Worm (Caenorhabditis elegans) whole organism, midembryonic: ENCODE results near the gene F14D7.1.
"Not testable (repeated sequence)": the region's sequence is repeated elsewhere in the genome, so short reads cannot be mapped to it uniquely, and the experiment has no call there.

Experiments
- T22C8.4 ChIP-seq: fragments of 200-800 bp; sonication (Bioruptor generic); IDR thresholded peaks from 2 replicates; pipeline ENCODE4 v1.3.6; 2022; ENCODE audit warnings: missing genetic modification characterization, missing compliant biosample characterization
- cog-1 ChIP-seq: sonication (generic microtip); optimal IDR thresholded peaks from 2 replicates; lab custom pipeline; 2016; ENCODE audit warnings: missing genetic modification characterization, missing compliant biosample characterization
- flt-1 ChIP-seq: fragments of 200-800 bp; sonication (Bioruptor generic); IDR thresholded peaks from 2 replicates; pipeline ENCODE4 v1.3.6; 2022; ENCODE audit warnings: missing genetic modification characterization, missing compliant biosample characterization
- klf-2 ChIP-seq: fragments of 200-800 bp; sonication (Bioruptor generic); conservative IDR thresholded peaks from 2 replicates; pipeline ENCODE4 v1.3.6; 2022; ENCODE audit warnings: missing genetic modification reagents, missing genetic modification characterization, missing compliant biosample characterization
- med-1 ChIP-seq: sonication (generic microtip); optimal IDR thresholded peaks from 2 replicates; lab custom pipeline; 2017; ENCODE audit warnings: missing genetic modification characterization, mild to moderate bottlenecking, missing compliant biosample characterization, antibody characterized with exemption, missing genetic modification reagents; ENCODE audit not compliant: insufficient read depth
- ref-1 ChIP-seq: fragments of 200-800 bp; sonication (Bioruptor generic); conservative IDR thresholded peaks from 2 replicates; pipeline ENCODE4 v1.3.6; 2022; ENCODE audit warnings: missing genetic modification reagents, missing genetic modification characterization, missing compliant biosample characterization
- tab-1 ChIP-seq: fragments of 200-800 bp; sonication (Bioruptor generic); IDR thresholded peaks from 2 replicates; pipeline ENCODE4 v1.3.6; 2022; ENCODE audit warnings: missing genetic modification characterization, missing compliant biosample characterization
- ztf-23 ChIP-seq: fragments of 200-800 bp; sonication (Bioruptor generic); IDR thresholded peaks from 2 replicates; pipeline ENCODE4 v1.3.6; 2022; ENCODE audit warnings: missing genetic modification reagents, missing genetic modification characterization, missing compliant biosample characterization
- ztf-29 ChIP-seq: fragments of 200-800 bp; sonication (Bioruptor generic); IDR thresholded peaks from 2 replicates; pipeline ENCODE4 v1.3.6; 2022; ENCODE audit warnings: missing genetic modification reagents, missing genetic modification characterization, missing compliant biosample characterization

The F14D7.1 gene

ce11 chrV:14285803-14286202, 3.5 kb downstream of the F14D7.1 start, which contains the start of gene F40G12.11:
TSS of gene F40G12.11 (plus strand) at chrV:14286171.
- TF ChIP-seq ztf-29 (GFP tag; lab: Robert Waterston, UW) (no peak), ref-1 (no peak), flt-1 (GFP tag; lab: Robert Waterston, UW) (no peak), med-1 (GFP tag; lab: Kevin White, UChicago) (no peak)

ce11 chrV:14283241-14283640, 6.0 kb downstream of the F14D7.1 start, which contains the start of gene F40G12.10:
TSS of gene F40G12.10 (plus strand) at chrV:14283541.
- no peak for TF ChIP-seq ref-1
- no peak for TF ChIP-seq T22C8.4 (GFP tag; lab: Robert Waterston, UW)
- TF ChIP-seq ztf-23 (GFP tag; lab: Robert Waterston, UW): no peak
- TF ChIP-seq cog-1 (tag; lab: Kevin White, UChicago): no peak

- TF ChIP-seq tab-1 (GFP tag; lab: Robert Waterston, UW) (no peak), ref-1 (no peak), klf-2 (GFP tag; lab: Robert Waterston, UW) (no peak), ztf-29 (GFP tag; lab: Robert Waterston, UW) (no peak)
Observed at ce11 chrV:14282222-14282709, 7.0 kb downstream of the F14D7.1 start, which contains the start of the genes srt-74 and F40G12.9. TSS of gene srt-74 (minus strand) at chrV:14282322. TSS of gene F40G12.9 (plus strand) at chrV:14282659.

- TF ChIP-seq ref-1 (no peak), ztf-23 (GFP tag; lab: Robert Waterston, UW) (no peak), med-1 (GFP tag; lab: Kevin White, UChicago) (no peak), T22C8.4 (GFP tag; lab: Robert Waterston, UW) (no peak), flt-1 (GFP tag; lab: Robert Waterston, UW) (no peak), tab-1 (GFP tag; lab: Robert Waterston, UW) (no peak), ztf-29 (GFP tag; lab: Robert Waterston, UW) (no peak)
Observed at ce11 chrV:14279777-14280176, 9.5 kb downstream of the F14D7.1 start, which contains the start of gene srt-33. TSS of gene srt-33 (minus strand) at chrV:14279877.

- not testable (repeated sequence) for TF ChIP-seq tab-1 (GFP tag; lab: Robert Waterston, UW); ztf-23 (GFP tag; lab: Robert Waterston, UW); cog-1 (tag; lab: Kevin White, UChicago)
Observed at ce11 chrV:14274268-14274667, 15.0 kb downstream of the F14D7.1 start, which contains the start of gene F40G12.7. TSS of gene F40G12.7 (plus strand) at chrV:14274568.

ce11 chrV:14273019-14273418, 16.2 kb downstream of the F14D7.1 start, which contains the start of gene F40G12.6:
TSS of gene F40G12.6 (minus strand) at chrV:14273119.
- TF ChIP-seq flt-1 (GFP tag; lab: Robert Waterston, UW) (no peak), ztf-29 (GFP tag; lab: Robert Waterston, UW) (no peak)

- TF ChIP-seq med-1 (GFP tag; lab: Kevin White, UChicago) (no peak), ztf-23 (GFP tag; lab: Robert Waterston, UW) (no peak)
Observed at ce11 chrV:14270729-14271128, 18.5 kb downstream of the F14D7.1 start, which contains the start of gene F40G12.5. TSS of gene F40G12.5 (minus strand) at chrV:14270829.

- TF ChIP-seq ztf-23 (GFP tag; lab: Robert Waterston, UW): no peak
- TF ChIP-seq ztf-29 (GFP tag; lab: Robert Waterston, UW): no peak
- no peak for TF ChIP-seq T22C8.4 (GFP tag; lab: Robert Waterston, UW)
- TF ChIP-seq med-1 (GFP tag; lab: Kevin White, UChicago): no peak
- TF ChIP-seq tab-1 (GFP tag; lab: Robert Waterston, UW): no peak
- no peak for TF ChIP-seq klf-2 (GFP tag; lab: Robert Waterston, UW)
- TF ChIP-seq flt-1 (GFP tag; lab: Robert Waterston, UW): no peak
- TF ChIP-seq cog-1 (tag; lab: Kevin White, UChicago): no peak
- TF ChIP-seq ref-1: no peak
Observed at ce11 chrV:14268616-14269015, 20.6 kb downstream of the F14D7.1 start, which contains the start of gene F40G12.4. TSS of gene F40G12.4 (minus strand) at chrV:14268716.

ce11 chrV:14267326-14267942, 21.8 kb downstream of the F14D7.1 start:
- TF ChIP-seq ref-1: no peak
- no peak for TF ChIP-seq flt-1 (GFP tag; lab: Robert Waterston, UW)
- no peak for TF ChIP-seq T22C8.4 (GFP tag; lab: Robert Waterston, UW)
- TF ChIP-seq tab-1 (GFP tag; lab: Robert Waterston, UW): no peak
- TF ChIP-seq cog-1 (tag; lab: Kevin White, UChicago): no peak
- no peak for TF ChIP-seq med-1 (GFP tag; lab: Kevin White, UChicago)
- TF ChIP-seq ztf-29 (GFP tag; lab: Robert Waterston, UW): no peak
- no peak for TF ChIP-seq ztf-23 (GFP tag; lab: Robert Waterston, UW)
- no peak for TF ChIP-seq klf-2 (GFP tag; lab: Robert Waterston, UW)

ce11 chrV:14260831-14261230, 28.4 kb downstream of the F14D7.1 start, which contains the start of gene F40G12.2:
TSS of gene F40G12.2 (minus strand) at chrV:14260931.
- TF ChIP-seq T22C8.4 (GFP tag; lab: Robert Waterston, UW): no peak
- TF ChIP-seq ztf-29 (GFP tag; lab: Robert Waterston, UW): no peak
- TF ChIP-seq klf-2 (GFP tag; lab: Robert Waterston, UW): no peak
- TF ChIP-seq ref-1: no peak
- no peak for TF ChIP-seq cog-1 (tag; lab: Kevin White, UChicago)
- TF ChIP-seq tab-1 (GFP tag; lab: Robert Waterston, UW): no peak
- TF ChIP-seq med-1 (GFP tag; lab: Kevin White, UChicago): no peak
- TF ChIP-seq ztf-23 (GFP tag; lab: Robert Waterston, UW): no peak
- TF ChIP-seq flt-1 (GFP tag; lab: Robert Waterston, UW): no peak
